Worm (Caenorhabditis elegans) whole organism, L4 larva: ENCODE measurements around the gene Y73C8B.2.

Experiments
- aha-1 ChIP-seq: fragments of 150-350 bp; peaks from one replicate; lab custom pipeline; 2014; ENCODE audit warnings: missing biosample characterization, missing genetic modification characterization
- ama-1 ChIP-seq: fragments of 150-350 bp; optimal IDR thresholded peaks from 2 replicates; lab custom pipeline; 2014; ENCODE audit warnings: inconsistent platforms, mixed read lengths
- arid-1 ChIP-seq: fragments of 200-800 bp; sonication (Bioruptor generic); conservative IDR thresholded peaks from 2 replicates; pipeline ENCODE4 v1.3.6; 2022; ENCODE audit warnings: missing genetic modification reagents, missing genetic modification characterization, missing compliant biosample characterization
- ceh-82 ChIP-seq: sonication (generic microtip); optimal IDR thresholded peaks from 2 replicates; lab custom pipeline; 2017; ENCODE audit warnings: missing biosample characterization, missing genetic modification characterization
- jun-1 ChIP-seq: fragments of 150-350 bp; optimal IDR thresholded peaks from 2 replicates; lab custom pipeline; 2014; ENCODE audit warnings: missing biosample characterization, missing genetic modification reagents, missing genetic modification characterization
- lin-13 ChIP-seq: fragments of 150-350 bp; optimal IDR thresholded peaks from 2 replicates; lab custom pipeline; 2014; ENCODE audit warnings: missing biosample characterization, missing genetic modification reagents, missing genetic modification characterization
- lin-38 ChIP-seq: fragments of 200-800 bp; sonication (Bioruptor generic); IDR thresholded peaks from 2 replicates; pipeline ENCODE4 v1.3.6; 2022; ENCODE audit warnings: missing genetic modification reagents, missing genetic modification characterization, missing compliant biosample characterization
- nhr-28 ChIP-seq: fragments of 150-350 bp; optimal IDR thresholded peaks from 2 replicates; lab custom pipeline; 2014; ENCODE audit warnings: missing biosample characterization, missing genetic modification characterization
- snpc-4 ChIP-seq: fragments of 150-350 bp; optimal IDR thresholded peaks from 2 replicates; lab custom pipeline; 2014; ENCODE audit warnings: missing biosample characterization, missing genetic modification characterization
- spr-3 ChIP-seq: fragments of 200-800 bp; sonication (Bioruptor generic); optimal IDR thresholded peaks from 2 replicates; lab custom pipeline; 2018; ENCODE audit warnings: mild to moderate bottlenecking, missing genetic modification characterization, missing compliant biosample characterization
- unc-62 ChIP-seq, 3 experiments: fragments of 150-350 bp in 1 of 3; sonication (generic microtip); optimal IDR thresholded peaks in 2 of 3; peaks in 1 of 3; 1 replicate in 1 of 3; 2 replicates in 2 of 3; lab custom pipeline; 2014 to 2017; ENCODE audit warnings: missing biosample characterization in 3 of 3, missing genetic modification characterization in 3 of 3, missing genetic modification reagents in 3 of 3, missing genotype in 1 of 3

- TF ChIP-seq lin-38 (no peak), aha-1 (no peak), ama-1 (no peak), snpc-4 (no peak), unc-62 (GFP tag; optimal IDR thresholded peaks at IDR 0.05 in 1 of 2; lab: Kevin White, UChicago) (no peak), unc-62 (tag; optimal IDR thresholded peaks at IDR 0.05; lab: Kevin White, UChicago) (no peak), arid-1 (GFP tag; lab: Robert Waterston, UW) (no peak), jun-1 (tag; lab: Kevin White, UChicago) (no peak), nhr-28 (no peak), ceh-82 (tag; lab: Kevin White, UChicago) (no peak), lin-13 (GFP tag; lab: Kevin White, UChicago) (no peak), spr-3 (no peak)
Observed at ce11 chrV:3165438-3165837, 29.4 kb downstream of the Y73C8B.2 start, which contains the start of gene C36C5.14.
